Worm (Caenorhabditis elegans) whole organism, L3 larva: ENCODE results near the gene C39B10.3.

ENCODE experiments used
- R02D3.7 ChIP-seq: fragments of 150-350 bp; optimal IDR thresholded peaks from 2 replicates; lab custom pipeline; 2014; ENCODE audit warnings: missing biosample characterization, missing genetic modification characterization
- ZK546.5 ChIP-seq: sonication (generic microtip); optimal IDR thresholded peaks from 2 replicates; lab custom pipeline; 2017; ENCODE audit warnings: missing biosample characterization, missing genetic modification characterization
- ama-1 ChIP-seq: fragments of 150-350 bp; optimal IDR thresholded peaks from 2 replicates; lab custom pipeline; 2018
- ceh-16 ChIP-seq: sonication (generic microtip); optimal IDR thresholded peaks from 2 replicates; lab custom pipeline; 2017; ENCODE audit warnings: missing biosample characterization, missing genetic modification characterization
- ceh-28 ChIP-seq: fragments of 150-350 bp; optimal IDR thresholded peaks from 2 replicates; lab custom pipeline; 2014; ENCODE audit warnings: missing biosample characterization, missing genetic modification reagents, missing genetic modification characterization
- egl-27 ChIP-seq: sonication (generic microtip); optimal IDR thresholded peaks from 4 replicates; lab custom pipeline; 2017; ENCODE audit warnings: missing biosample characterization, missing genetic modification reagents, missing genetic modification characterization
- elt-1 ChIP-seq: fragments of 150-350 bp; optimal IDR thresholded peaks from 2 replicates; lab custom pipeline; 2014; ENCODE audit warnings: missing biosample characterization, missing genetic modification characterization
- elt-2 ChIP-seq: sonication (generic microtip); optimal IDR thresholded peaks from 2 replicates; lab custom pipeline; 2016; ENCODE audit warnings: missing genetic modification reagents, mild to moderate bottlenecking, missing genetic modification characterization, missing compliant biosample characterization
- elt-3 ChIP-seq, 3 experiments: fragments of 150-350 bp in 1 of 3; sonication (generic microtip) in 2 of 3; optimal IDR thresholded peaks; 2 replicates in 2 of 3; 4 replicates in 1 of 3; lab custom pipeline; 2014 to 2017; ENCODE audit warnings: missing biosample characterization in 3 of 3, missing genetic modification characterization in 3 of 3
- eor-1 ChIP-seq, 2 experiments: fragments of 150-350 bp; optimal IDR thresholded peaks; 2 replicates each; lab custom pipeline; 2014 to 2018; ENCODE audit warnings: missing biosample characterization in 2 of 2, missing genetic modification characterization in 2 of 2
- fkh-2 ChIP-seq: fragments of 150-350 bp; optimal IDR thresholded peaks from 2 replicates; lab custom pipeline; 2014; ENCODE audit warnings: missing biosample characterization, missing genetic modification reagents, missing genetic modification characterization
- jun-1 ChIP-seq: fragments of 150-350 bp; optimal IDR thresholded peaks from 2 replicates; lab custom pipeline; 2014; ENCODE audit warnings: missing biosample characterization, missing genetic modification reagents, missing genetic modification characterization
- lin-15B ChIP-seq: fragments of 150-350 bp; optimal IDR thresholded peaks from 2 replicates; lab custom pipeline; 2014; ENCODE audit warnings: missing biosample characterization, missing genetic modification characterization
- lin-39 ChIP-seq: fragments of 150-350 bp; optimal IDR thresholded peaks from 2 replicates; lab custom pipeline; 2018; ENCODE audit warnings: missing biosample characterization, missing genetic modification reagents, missing genetic modification characterization
- lsy-12 ChIP-seq: sonication (generic microtip); optimal IDR thresholded peaks from 2 replicates; lab custom pipeline; 2016; ENCODE audit warnings: mild to moderate bottlenecking, missing genetic modification characterization, missing compliant biosample characterization
- mdl-1 ChIP-seq: fragments of 150-350 bp; optimal IDR thresholded peaks from 2 replicates; lab custom pipeline; 2014; ENCODE audit warnings: missing biosample characterization, missing genetic modification characterization
- mml-1 ChIP-seq: fragments of 150-350 bp; sonication (generic microtip); optimal IDR thresholded peaks from 3 replicates; lab custom pipeline; 2014; ENCODE audit warnings: missing biosample characterization, missing genetic modification characterization
- nfya-1 ChIP-seq: sonication (generic microtip); optimal IDR thresholded peaks from 2 replicates; lab custom pipeline; 2017; ENCODE audit warnings: missing genetic modification characterization, mild to moderate bottlenecking, missing compliant biosample characterization, antibody characterized with exemption, moderate library complexity; ENCODE audit not compliant: insufficient read depth
- nhr-11 ChIP-seq: fragments of 150-350 bp; optimal IDR thresholded peaks from 2 replicates; lab custom pipeline; 2014; ENCODE audit warnings: missing biosample characterization, missing genetic modification characterization
- nhr-12 ChIP-seq: fragments of 150-350 bp; optimal IDR thresholded peaks from 2 replicates; lab custom pipeline; 2014; ENCODE audit warnings: missing biosample characterization, missing genetic modification characterization
- nhr-23 ChIP-seq: fragments of 150-350 bp; optimal IDR thresholded peaks from 2 replicates; lab custom pipeline; 2014; ENCODE audit warnings: missing biosample characterization, missing genetic modification reagents, missing genetic modification characterization
- nhr-237 ChIP-seq: fragments of 150-350 bp; optimal IDR thresholded peaks from 2 replicates; lab custom pipeline; 2014; ENCODE audit warnings: missing biosample characterization, missing genetic modification characterization
- nhr-43 ChIP-seq: sonication (generic microtip); optimal IDR thresholded peaks from 2 replicates; lab custom pipeline; 2016; ENCODE audit warnings: mild to moderate bottlenecking, missing genetic modification characterization, missing compliant biosample characterization; ENCODE audit not compliant: poor library complexity, severe bottlenecking
- nhr-77 ChIP-seq: fragments of 150-350 bp; optimal IDR thresholded peaks from 2 replicates; lab custom pipeline; 2014; ENCODE audit warnings: missing biosample characterization, missing genetic modification characterization
- pha-4 ChIP-seq: fragments of 150-350 bp; optimal IDR thresholded peaks from 2 replicates; lab custom pipeline; 2014; ENCODE audit warnings: missing biosample characterization, missing genetic modification reagents, missing genetic modification characterization
- pqm-1 ChIP-seq: fragments of 150-350 bp; optimal IDR thresholded peaks from 2 replicates; lab custom pipeline; 2017; ENCODE audit warnings: missing biosample characterization, missing genetic modification characterization, inconsistent platforms
- snpc-4 ChIP-seq: fragments of 150-350 bp; optimal IDR thresholded peaks from 2 replicates; lab custom pipeline; 2014; ENCODE audit warnings: missing biosample characterization, missing genetic modification characterization
- unc-39 ChIP-seq: sonication (generic microtip); optimal IDR thresholded peaks from 4 replicates; lab custom pipeline; 2017; ENCODE audit warnings: missing biosample characterization, missing genetic modification characterization
- unc-62 ChIP-seq: fragments of 150-350 bp; sonication (generic microtip); optimal IDR thresholded peaks from 4 replicates; lab custom pipeline; 2014; ENCODE audit warnings: missing biosample characterization, missing genetic modification reagents, missing genetic modification characterization
- ztf-11 ChIP-seq: fragments of 150-350 bp; optimal IDR thresholded peaks from 2 replicates; lab custom pipeline; 2014; ENCODE audit warnings: missing biosample characterization, missing genetic modification characterization

Gene C39B10.3

DNA sequence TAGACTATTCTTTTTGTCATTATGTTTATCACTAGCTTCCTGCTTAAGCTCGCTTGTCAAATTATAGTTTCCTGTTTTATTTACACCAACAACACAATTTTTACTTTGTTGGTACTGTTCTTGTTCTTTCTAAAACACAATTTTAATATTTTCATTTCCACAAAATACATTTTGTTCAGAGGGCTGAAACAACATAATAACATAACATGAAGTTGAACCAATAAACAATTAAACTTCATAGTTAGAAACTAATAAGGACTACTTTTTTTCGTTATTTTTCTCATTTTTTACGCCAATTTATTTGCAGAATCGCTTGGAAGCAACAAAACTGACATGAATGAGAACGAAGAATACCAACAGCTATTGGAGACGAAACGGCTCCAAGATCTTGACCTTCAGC, at the start of gene C39B10.3:
Gene C39B10.3 (plus strand): TSS at position 301 of the 400 bp plus-strand sequence.
- no peak for TF ChIP-seq nhr-12 (tag; lab: Kevin White, UChicago)
- no peak for TF ChIP-seq lsy-12
- no peak for TF ChIP-seq R02D3.7 (tag; lab: Kevin White, UChicago)
- TF ChIP-seq nhr-43 (tag; lab: Kevin White, UChicago): no peak
- no peak for TF ChIP-seq ztf-11 (tag; lab: Kevin White, UChicago)
- TF ChIP-seq elt-2 (tag; lab: Kevin White, UChicago): no peak
- TF ChIP-seq pha-4 (tag; lab: Kevin White, UChicago): no peak
- no peak for TF ChIP-seq nhr-237
- TF ChIP-seq lin-15B: no peak
- TF ChIP-seq pqm-1: no peak
- no peak for TF ChIP-seq eor-1 (tag; optimal IDR thresholded peaks at IDR 0.05; lab: Kevin White, UChicago)
- no peak for TF ChIP-seq elt-3 (tag; optimal IDR thresholded peaks at IDR 0.05; lab: Kevin White, UChicago)
- TF ChIP-seq mdl-1 (tag; lab: Kevin White, UChicago): no peak
- TF ChIP-seq nhr-77 (tag; lab: Kevin White, UChicago): no peak
- TF ChIP-seq egl-27 (tag; lab: Kevin White, UChicago): no peak
- TF ChIP-seq ceh-28: no peak

DNA sequence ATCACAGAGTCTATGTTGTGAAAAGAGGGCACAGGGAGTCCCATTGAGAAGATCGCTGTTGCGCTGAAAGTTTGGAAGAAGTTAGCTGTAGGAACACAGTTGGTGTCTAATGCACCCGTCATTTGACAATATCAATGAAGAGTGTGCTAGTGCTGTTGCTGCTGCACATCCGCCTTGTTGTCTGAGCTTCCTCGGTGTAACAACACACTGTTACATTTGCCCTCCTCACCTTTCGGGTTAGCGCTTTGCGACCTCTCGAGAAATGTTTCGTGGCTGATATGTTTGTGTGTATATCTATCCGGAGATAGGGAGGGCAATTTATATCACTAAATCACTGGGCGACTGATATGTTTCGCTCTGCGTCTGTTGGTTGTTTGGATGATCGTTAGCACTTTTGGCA, 49.7 kb upstream of the C39B10.3 start:
- TF ChIP-seq lsy-12 (no peak), elt-2 (tag; lab: Kevin White, UChicago) (peak; percentile 34), nfya-1 (peak; percentile 39)

DNA sequence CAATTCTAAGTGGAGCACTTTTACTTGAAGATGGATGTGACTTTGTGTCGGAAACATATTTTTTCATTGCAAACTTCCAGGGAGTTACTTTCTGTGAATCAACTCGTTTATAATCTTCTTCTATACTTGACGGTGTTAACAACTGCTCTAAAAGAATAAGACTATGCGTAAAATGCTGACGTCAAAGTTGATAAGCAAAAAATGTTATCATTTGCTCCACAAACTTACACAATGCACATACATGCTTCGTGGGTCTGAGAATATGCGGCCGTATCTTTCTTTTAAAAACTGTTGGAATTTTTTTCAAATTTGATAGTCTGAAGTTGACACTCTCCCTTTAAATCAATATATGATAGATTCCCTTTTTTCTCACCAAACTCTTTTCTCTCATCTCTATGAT, 48.8 kb upstream of the C39B10.3 start:
- no peak for TF ChIP-seq unc-39 (tag; lab: Kevin White, UChicago)
- no peak for TF ChIP-seq ceh-16
- no peak for TF ChIP-seq mdl-1 (tag; lab: Kevin White, UChicago)
- TF ChIP-seq R02D3.7 (tag; lab: Kevin White, UChicago): no peak
- peak; percentile 70 for TF ChIP-seq elt-2 (tag; lab: Kevin White, UChicago)
- no peak for TF ChIP-seq fkh-2 (tag; lab: Kevin White, UChicago)
- no peak for TF ChIP-seq nhr-23 (tag; lab: Kevin White, UChicago)
- TF ChIP-seq nhr-11: no peak

DNA sequence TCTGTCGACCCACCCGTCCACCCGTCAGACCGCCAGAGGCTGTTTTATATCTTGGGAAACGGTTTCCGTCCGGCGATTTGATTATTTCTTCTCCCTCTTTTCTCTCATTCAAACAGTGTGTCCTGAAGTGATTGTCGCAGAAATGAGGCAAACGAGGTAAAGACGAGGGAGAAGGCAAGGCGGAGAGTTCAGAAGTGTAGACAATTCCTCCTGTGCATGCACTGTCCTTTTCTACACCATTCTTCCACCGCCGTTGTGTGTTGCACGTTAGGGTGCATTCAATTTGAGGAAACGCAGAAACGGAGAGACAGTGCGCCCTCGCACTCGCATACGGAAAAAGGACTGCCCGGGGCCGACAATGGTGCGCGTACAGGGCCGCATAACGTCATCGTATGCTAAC, 48.3 kb upstream of the C39B10.3 start:
- TF ChIP-seq ZK546.5 (tag; lab: Kevin White, UChicago) (no peak), nhr-23 (tag; lab: Kevin White, UChicago) (peak; percentile 30), lsy-12 (peak; percentile 67), elt-2 (tag; lab: Kevin White, UChicago) (peak; percentile 9), nhr-43 (tag; lab: Kevin White, UChicago) (no peak), pha-4 (tag; lab: Kevin White, UChicago) (peak; percentile 5), jun-1 (tag; lab: Kevin White, UChicago) (peak; percentile 41)

DNA sequence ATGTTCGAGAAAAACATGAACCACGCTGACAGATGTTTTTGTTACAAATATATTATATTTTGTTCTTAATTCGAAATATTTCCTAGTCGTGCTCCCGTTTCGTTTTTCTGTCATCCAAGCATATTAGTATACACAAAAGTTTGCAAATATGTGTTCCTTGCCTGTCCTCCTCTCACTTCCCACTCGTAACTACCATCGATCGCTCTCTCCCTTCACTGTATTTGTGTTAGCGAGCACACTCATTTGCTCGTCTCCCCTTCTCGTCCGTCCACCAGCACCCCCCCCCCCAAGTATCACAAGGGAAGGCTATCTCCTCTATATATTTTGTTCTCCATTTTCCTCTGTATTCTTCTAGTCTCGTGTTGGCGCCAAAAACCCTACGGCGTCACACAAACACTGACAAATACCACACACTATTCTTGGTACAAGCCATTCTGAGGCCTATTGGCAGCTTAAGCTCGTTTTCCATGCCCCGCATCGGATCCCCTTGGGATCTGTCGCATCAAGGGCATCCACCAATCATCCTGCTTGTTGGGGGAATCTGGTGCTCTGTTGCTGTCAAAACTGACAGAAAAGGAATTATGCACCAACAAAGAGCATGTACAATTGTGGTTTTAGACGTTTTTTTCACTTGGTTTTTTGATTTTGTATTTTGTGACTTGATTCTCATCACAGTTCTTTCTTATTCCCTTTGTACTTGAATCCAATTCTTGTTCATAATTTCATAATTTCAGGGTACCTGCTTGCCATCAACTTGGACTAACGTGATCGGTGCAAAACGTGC, 47.2 kb upstream of the C39B10.3 start, which contains the start of gene pkn-1:
Gene pkn-1 (plus strand): TSS at position 734 of the 784 bp plus-strand sequence.
- no peak for TF ChIP-seq pqm-1
- TF ChIP-seq unc-62 (GFP tag; lab: Kevin White, UChicago): peak; percentile 45
- peak; percentile 21 for TF ChIP-seq lin-39
- no peak for TF ChIP-seq mml-1
- no peak for TF ChIP-seq elt-1 (tag; lab: Kevin White, UChicago)
- peak; percentile 75 for TF ChIP-seq pha-4 (tag; lab: Kevin White, UChicago)
- TF ChIP-seq elt-2 (tag; lab: Kevin White, UChicago): peak; percentile 19
- peak; percentile 4 for TF ChIP-seq lsy-12

DNA sequence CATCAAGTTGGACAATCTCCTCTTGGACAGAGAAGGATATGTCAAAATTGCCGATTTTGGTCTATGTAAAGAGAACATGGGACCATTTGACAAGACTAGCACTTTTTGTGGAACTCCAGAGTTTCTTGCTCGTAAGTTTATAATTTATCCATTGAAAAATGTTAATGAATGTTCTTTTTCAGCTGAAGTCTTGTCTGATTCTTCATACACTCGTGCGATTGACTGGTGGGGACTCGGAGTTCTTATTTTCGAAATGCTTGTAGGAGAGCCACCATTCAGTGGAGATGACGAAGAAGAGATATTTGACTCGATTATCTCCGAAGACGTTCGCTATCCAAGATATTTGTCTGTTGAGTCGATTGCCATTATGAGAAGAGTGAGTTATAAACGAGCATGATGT, 42.8 kb upstream of the C39B10.3 start:
- TF ChIP-seq lin-39 (no peak), ama-1 (lab: Kevin White, UChicago) (no peak), snpc-4 (tag; lab: Kevin White, UChicago) (no peak)
